Worm (Caenorhabditis elegans) whole organism, young adult: ENCODE data around the gene inft-2.

ENCODE experiments used
- B0019.2 ChIP-seq: fragments of 200-800 bp; sonication (Bioruptor generic); conservative IDR thresholded peaks from 2 replicates; pipeline ENCODE4 v1.3.6; 2022; ENCODE audit warnings: missing genetic modification reagents, missing genetic modification characterization, missing compliant biosample characterization
- B0336.3 ChIP-seq: fragments of 200-800 bp; sonication (Bioruptor generic); IDR thresholded peaks from 2 replicates; pipeline ENCODE4 v1.3.6; 2022; ENCODE audit warnings: missing genetic modification characterization, missing compliant biosample characterization
- C06A6.2 ChIP-seq: fragments of 200-800 bp; sonication (Bioruptor generic); conservative IDR thresholded peaks from 2 replicates; pipeline ENCODE4 v1.3.6; 2022; ENCODE audit warnings: missing genetic modification characterization, missing compliant biosample characterization
- C17E4.6 ChIP-seq: fragments of 200-800 bp; sonication (Bioruptor generic); IDR thresholded peaks from 2 replicates; pipeline ENCODE4 v1.3.6; 2022; ENCODE audit warnings: missing genetic modification reagents, missing genetic modification characterization, missing compliant biosample characterization
- F10E7.11 ChIP-seq: sonication (generic microtip); optimal IDR thresholded peaks from 2 replicates; lab custom pipeline; 2017; ENCODE audit warnings: mild to moderate bottlenecking, missing genetic modification characterization, moderate library complexity, missing compliant biosample characterization
- F22D6.2 ChIP-seq: sonication (generic microtip); optimal IDR thresholded peaks from 2 replicates; lab custom pipeline; 2016; ENCODE audit warnings: mild to moderate bottlenecking, missing genetic modification characterization, missing compliant biosample characterization
- F23B12.7 ChIP-seq: sonication (generic microtip); optimal IDR thresholded peaks from 2 replicates; lab custom pipeline; 2017; ENCODE audit warnings: missing genetic modification characterization, mild to moderate bottlenecking, missing compliant biosample characterization, antibody characterized with exemption, moderate library complexity; ENCODE audit not compliant: insufficient read depth
- F33H1.4 ChIP-seq: fragments of 200-800 bp; sonication (Bioruptor generic); IDR thresholded peaks from 2 replicates; pipeline ENCODE4 v1.3.6; 2022; ENCODE audit warnings: missing genetic modification reagents, missing genetic modification characterization, missing compliant biosample characterization
- F37B4.10 ChIP-seq: fragments of 200-800 bp; sonication (Bioruptor generic); IDR thresholded peaks from 2 replicates; pipeline ENCODE4 v1.3.6; 2022; ENCODE audit warnings: missing genetic modification characterization, missing compliant biosample characterization
- F49E8.2 ChIP-seq: sonication (generic microtip); optimal IDR thresholded peaks from 3 replicates; lab custom pipeline; 2017; ENCODE audit warnings: missing genetic modification characterization, mild to moderate bottlenecking, missing compliant biosample characterization, antibody characterized with exemption, moderate library complexity; ENCODE audit not compliant: insufficient read depth
- F55B11.4 ChIP-seq: sonication (generic microtip); optimal IDR thresholded peaks from 2 replicates; lab custom pipeline; 2016; ENCODE audit warnings: missing compliant biosample characterization, missing genetic modification characterization, borderline replicate concordance; ENCODE audit not compliant: insufficient read depth
- K12H6.12 ChIP-seq: fragments of 200-800 bp; sonication (Bioruptor generic); optimal IDR thresholded peaks from 2 replicates; lab custom pipeline; 2018; ENCODE audit warnings: mild to moderate bottlenecking, missing genetic modification characterization, missing compliant biosample characterization
- T07F8.4 ChIP-seq: sonication (generic microtip); optimal IDR thresholded peaks from 2 replicates; lab custom pipeline; 2016; ENCODE audit warnings: mild to moderate bottlenecking, missing genetic modification characterization, moderate library complexity, missing compliant biosample characterization
- Y53G8AR.9 ChIP-seq: fragments of 200-800 bp; sonication (Bioruptor generic); conservative IDR thresholded peaks from 2 replicates; pipeline ENCODE4 v1.3.6; 2022; ENCODE audit warnings: missing genetic modification reagents, missing genetic modification characterization, missing compliant biosample characterization
- ama-1 ChIP-seq, 3 experiments: fragments of 150-350 bp in 1 of 3; sonication (generic microtip) in 2 of 3; optimal IDR thresholded peaks; 2 replicates each; lab custom pipeline; 2014 to 2018; ENCODE audit warnings: missing biosample characterization in 2 of 3, missing genetic modification characterization in 2 of 3, missing genetic modification reagents in 2 of 3
- aptf-2 ChIP-seq: fragments of 200-800 bp; sonication (Bioruptor generic); conservative IDR thresholded peaks from 2 replicates; pipeline ENCODE4 v1.3.6; 2022; ENCODE audit warnings: missing genetic modification reagents, missing genetic modification characterization, missing compliant biosample characterization
- athp-1 ChIP-seq: sonication (generic microtip); optimal IDR thresholded peaks from 2 replicates; lab custom pipeline; 2017; ENCODE audit warnings: mild to moderate bottlenecking, missing genetic modification characterization, missing compliant biosample characterization
- attf-5 ChIP-seq: fragments of 200-800 bp; sonication (Bioruptor generic); optimal IDR thresholded peaks from 2 replicates; lab custom pipeline; 2018; ENCODE audit warnings: mild to moderate bottlenecking, missing genetic modification characterization, missing compliant biosample characterization
- ceh-40 ChIP-seq: fragments of 200-800 bp; sonication (Bioruptor generic); IDR thresholded peaks from 2 replicates; pipeline ENCODE4 v1.3.6; 2022; ENCODE audit warnings: missing genetic modification characterization, missing compliant biosample characterization
- ceh-79 ChIP-seq: sonication (generic microtip); optimal IDR thresholded peaks from 2 replicates; lab custom pipeline; 2017; ENCODE audit warnings: mild to moderate bottlenecking, missing genetic modification characterization, missing compliant biosample characterization
- ceh-91 ChIP-seq: fragments of 200-800 bp; sonication (Bioruptor generic); IDR thresholded peaks from 2 replicates; pipeline ENCODE4 v1.3.6; 2022; ENCODE audit warnings: missing genetic modification reagents, missing genetic modification characterization, missing compliant biosample characterization
- chd-7 ChIP-seq: sonication (generic microtip); optimal IDR thresholded peaks from 2 replicates; lab custom pipeline; 2016; ENCODE audit warnings: mild to moderate bottlenecking, missing genetic modification characterization, moderate library complexity, missing compliant biosample characterization
- dox-1 ChIP-seq: fragments of 200-800 bp; sonication (Bioruptor generic); IDR thresholded peaks from 2 replicates; pipeline ENCODE4 v1.3.6; 2022; ENCODE audit warnings: missing genetic modification reagents, missing genetic modification characterization, missing compliant biosample characterization
- egl-44 ChIP-seq: fragments of 200-800 bp; sonication (Bioruptor generic); IDR thresholded peaks from 2 replicates; pipeline ENCODE4 v1.3.6; 2022; ENCODE audit warnings: missing genetic modification reagents, missing genetic modification characterization, missing compliant biosample characterization
- ekl-4 ChIP-seq: fragments of 200-800 bp; sonication (Bioruptor generic); IDR thresholded peaks from 2 replicates; pipeline ENCODE4 v1.3.6; 2022; ENCODE audit warnings: missing genetic modification reagents, missing genetic modification characterization, missing compliant biosample characterization
- gei-17 ChIP-seq: fragments of 200-800 bp; sonication (Bioruptor generic); optimal IDR thresholded peaks from 2 replicates; lab custom pipeline; 2018; ENCODE audit warnings: mild to moderate bottlenecking, missing genetic modification characterization, missing compliant biosample characterization
- let-607 ChIP-seq, 2 experiments: fragments of 200-800 bp in 1 of 2; sonication (Bioruptor generic) in 1 of 2; sonication (generic microtip) in 1 of 2; optimal IDR thresholded peaks; 2 replicates each; lab custom pipeline; 2016 to 2018; ENCODE audit warnings: mild to moderate bottlenecking in 2 of 2, missing compliant biosample characterization in 2 of 2, missing genetic modification characterization in 2 of 2, moderate library complexity in 2 of 2, missing genotype in 1 of 2
- lsl-1 ChIP-seq: fragments of 200-800 bp; sonication (Bioruptor generic); optimal IDR thresholded peaks from 2 replicates; lab custom pipeline; 2018; ENCODE audit warnings: mild to moderate bottlenecking, missing genetic modification characterization, moderate library complexity, missing compliant biosample characterization
- mcd-1 ChIP-seq: fragments of 200-800 bp; sonication (Bioruptor generic); IDR thresholded peaks from 2 replicates; pipeline ENCODE4 v1.3.6; 2022; ENCODE audit warnings: missing genetic modification reagents, missing genetic modification characterization, missing compliant biosample characterization
- mes-4 ChIP-seq: sonication (generic microtip); optimal IDR thresholded peaks from 2 replicates; lab custom pipeline; 2016; ENCODE audit warnings: missing genotype, missing genetic modification characterization, missing compliant biosample characterization
- nfya-1 ChIP-seq: sonication (generic microtip); optimal IDR thresholded peaks from 2 replicates; lab custom pipeline; 2017; ENCODE audit warnings: antibody characterized with exemption, missing compliant biosample characterization, missing genetic modification characterization, borderline replicate concordance; ENCODE audit not compliant: insufficient read depth
- nfya-2 ChIP-seq: fragments of 200-800 bp; sonication (Bioruptor generic); IDR thresholded peaks from 2 replicates; pipeline ENCODE4 v1.3.6; 2022; ENCODE audit warnings: missing genetic modification reagents, missing genetic modification characterization, missing compliant biosample characterization
- nfyb-1 ChIP-seq: fragments of 200-800 bp; sonication (Bioruptor generic); IDR thresholded peaks from 2 replicates; pipeline ENCODE4 v1.3.6; 2022; ENCODE audit warnings: missing genetic modification reagents, missing genetic modification characterization, missing compliant biosample characterization
- nhr-120 ChIP-seq: fragments of 200-800 bp; sonication (Bioruptor generic); IDR thresholded peaks from 2 replicates; pipeline ENCODE4 v1.3.6; 2022; ENCODE audit warnings: missing genetic modification characterization, missing compliant biosample characterization
- nhr-90 ChIP-seq: sonication (generic microtip); optimal IDR thresholded peaks from 2 replicates; lab custom pipeline; 2016; ENCODE audit warnings: missing genotype, mild to moderate bottlenecking, missing genetic modification characterization, missing compliant biosample characterization
- repo-1 ChIP-seq: sonication (generic microtip); optimal IDR thresholded peaks from 2 replicates; lab custom pipeline; 2017; ENCODE audit warnings: mild to moderate bottlenecking, missing genetic modification characterization, missing compliant biosample characterization
- tbp1 ChIP-seq: fragments of 200-800 bp; sonication (Bioruptor generic); optimal IDR thresholded peaks from 2 replicates; lab custom pipeline; 2018; ENCODE audit warnings: mild to moderate bottlenecking, missing genetic modification characterization, missing compliant biosample characterization
- tbx-9 ChIP-seq: sonication (generic microtip); optimal IDR thresholded peaks from 2 replicates; lab custom pipeline; 2016; ENCODE audit warnings: borderline replicate concordance, missing genetic modification characterization, inconsistent platforms, missing compliant biosample characterization
- tlf-1 ChIP-seq: fragments of 200-800 bp; sonication (Bioruptor generic); optimal IDR thresholded peaks from 2 replicates; lab custom pipeline; 2018; ENCODE audit warnings: mild to moderate bottlenecking, missing genetic modification characterization, missing compliant biosample characterization
- unc-130 ChIP-seq: sonication (generic microtip); optimal IDR thresholded peaks from 2 replicates; lab custom pipeline; 2016; ENCODE audit warnings: missing genetic modification reagents, missing genetic modification characterization, missing compliant biosample characterization
- unc-62 ChIP-seq: fragments of 150-350 bp; optimal IDR thresholded peaks from 2 replicates; lab custom pipeline; 2014; ENCODE audit warnings: missing biosample characterization, missing genetic modification reagents, missing genetic modification characterization
- zim-3 ChIP-seq: sonication (generic microtip); optimal IDR thresholded peaks from 2 replicates; lab custom pipeline; 2017; ENCODE audit warnings: mild to moderate bottlenecking, missing genetic modification characterization, moderate library complexity, missing compliant biosample characterization
- ztf-22 ChIP-seq: fragments of 200-800 bp; sonication (Bioruptor generic); optimal IDR thresholded peaks from 2 replicates; lab custom pipeline; 2018; ENCODE audit warnings: mild to moderate bottlenecking, missing genetic modification characterization, moderate library complexity, missing compliant biosample characterization

Gene inft-2

ce11 chrV:13041666-13042065 is 39.5 kb downstream of the inft-2 start, which contains the start of gene scyl-1 (continued):
- TF ChIP-seq ceh-79 (tag; lab: Kevin White, UChicago) (no peak), F55B11.4 (tag; lab: Kevin White, UChicago) (no peak), Y53G8AR.9 (GFP tag; lab: Robert Waterston, UW) (0 out of 2 replicates have a peak, but pooled peaks have one; percentile 55), athp-1 (tag; lab: Kevin White, UChicago) (no peak), ztf-22 (no peak), nfyb-1 (GFP tag; lab: Robert Waterston, UW) (peak; percentile 63; the same call in 1 of the 2 replicates), unc-130 (GFP tag; lab: Kevin White, UChicago) (no peak), B0019.2 (GFP tag; lab: Robert Waterston, UW) (no peak), tbx-9 (no peak), F49E8.2 (no peak), chd-7 (tag; lab: Kevin White, UChicago) (no peak), attf-5 (GFP tag; lab: Kevin White, UChicago) (peak; percentile 6), nhr-90 (tag; lab: Kevin White, UChicago) (no peak), T07F8.4 (tag; lab: Kevin White, UChicago) (no peak), aptf-2 (GFP tag; lab: Robert Waterston, UW) (no peak), K12H6.12 (tag; lab: Kevin White, UChicago) (no peak), F10E7.11 (tag; lab: Kevin White, UChicago) (no peak), nfya-2 (GFP tag; lab: Robert Waterston, UW) (no peak), C06A6.2 (GFP tag; lab: Robert Waterston, UW) (no peak), unc-62 (GFP tag; lab: Kevin White, UChicago) (no peak), ama-1 (optimal IDR thresholded peaks at IDR 0.05; lab: Kevin White, UChicago) (no peak), ama-1 (GFP tag; optimal IDR thresholded peaks at IDR 0.05; lab: Kevin White, UChicago) (no peak), F23B12.7 (tag; lab: Kevin White, UChicago) (peak; percentile 7), dox-1 (no peak), B0336.3 (GFP tag; lab: Robert Waterston, UW) (no peak), let-607 (tag; optimal IDR thresholded peaks at IDR 0.05; lab: Kevin White, UChicago) (peak in 1 of 2 experiments; percentile 66), mes-4 (tag; lab: Kevin White, UChicago) (no peak), egl-44 (GFP tag; lab: Robert Waterston, UW) (no peak), nhr-120 (GFP tag; lab: Robert Waterston, UW) (no peak), gei-17 (GFP tag; lab: Kevin White, UChicago) (no peak), tbp1 (GFP tag; lab: Kevin White, UChicago) (peak; percentile 48), ceh-40 (GFP tag; lab: Robert Waterston, UW) (no peak), C17E4.6 (no peak), F33H1.4 (GFP tag; lab: Robert Waterston, UW) (no peak), repo-1 (tag; lab: Kevin White, UChicago) (no peak), mcd-1 (GFP tag; lab: Robert Waterston, UW) (peak; percentile 65), ceh-91 (no peak), zim-3 (tag; lab: Kevin White, UChicago) (no peak), F22D6.2 (tag; lab: Kevin White, UChicago) (no peak), lsl-1 (GFP tag; lab: Kevin White, UChicago) (no peak), F37B4.10 (GFP tag; lab: Robert Waterston, UW) (no peak), nfya-1 (tag; lab: Kevin White, UChicago) (no peak), ekl-4 (0 out of 2 replicates have a peak, but pooled peaks have one; percentile 48), tlf-1 (no peak)
